Fruit fly (Drosophila melanogaster) whole organism, prepupa: ENCODE results near the gene M1BP.

ENCODE experiments used
- Blimp-1 ChIP-seq: fragments of 200-800 bp; sonication (Bioruptor generic); optimal IDR thresholded peaks from 3 replicates; lab custom pipeline; 2017; ENCODE audit warnings: missing biosample characterization, missing genetic modification characterization, mild to moderate bottlenecking, moderate library complexity, missing genetic modification reagents
- CG10631 ChIP-seq: fragments of 200-800 bp; sonication (Bioruptor generic); optimal IDR thresholded peaks from 2 replicates; lab custom pipeline; 2016; ENCODE audit warnings: missing biosample characterization, missing genetic modification characterization
- CG11294 ChIP-seq: fragments of 200-800 bp; sonication (Bioruptor generic); IDR thresholded peaks from 2 replicates; pipeline ENCODE4 v1.3.6; 2022; ENCODE audit warnings: missing biosample characterization, missing genetic modification characterization
- CG11902 ChIP-seq: fragments of 200-800 bp; sonication (Bioruptor generic); optimal IDR thresholded peaks from 3 replicates; lab custom pipeline; 2016; ENCODE audit warnings: missing biosample characterization, missing genetic modification characterization
- CG15336 ChIP-seq: fragments of 200-800 bp; sonication (Bioruptor generic); IDR thresholded peaks from 2 replicates; pipeline ENCODE4 v1.3.6; 2022; ENCODE audit warnings: missing biosample characterization, missing genetic modification characterization
- Eip75B ChIP-seq: fragments of 200-800 bp; sonication (Bioruptor generic); optimal IDR thresholded peaks from 3 replicates; lab custom pipeline; 2016; ENCODE audit warnings: missing biosample characterization, missing genetic modification characterization
- Eip93F ChIP-seq: fragments of 200-800 bp; sonication (Bioruptor generic); optimal IDR thresholded peaks from 2 replicates; lab custom pipeline; 2016; ENCODE audit warnings: missing biosample characterization, mild to moderate bottlenecking, missing genetic modification characterization
- Ets96B ChIP-seq: fragments of 200-800 bp; optimal IDR thresholded peaks from 2 replicates; lab custom pipeline; 2019; ENCODE audit warnings: missing biosample characterization, mild to moderate bottlenecking, missing genetic modification characterization, moderate library complexity
- Gug ChIP-seq: fragments of 200-800 bp; sonication (Bioruptor generic); IDR thresholded peaks from 2 replicates; pipeline ENCODE4 v1.3.6; 2022; ENCODE audit warnings: missing biosample characterization, missing genetic modification characterization
- Hr39 ChIP-seq: fragments of 200-800 bp; sonication (Bioruptor generic); optimal IDR thresholded peaks from 2 replicates; lab custom pipeline; 2016; ENCODE audit warnings: missing biosample characterization, missing genetic modification characterization
- Lpt ChIP-seq: fragments of 200-800 bp; sonication (Bioruptor generic); optimal IDR thresholded peaks from 3 replicates; lab custom pipeline; 2016; ENCODE audit warnings: missing biosample characterization, missing genetic modification characterization
- Smox ChIP-seq: fragments of 200-800 bp; sonication (Bioruptor generic); optimal IDR thresholded peaks from 3 replicates; lab custom pipeline; 2016; ENCODE audit warnings: missing biosample characterization, missing genetic modification characterization
- dac ChIP-seq: fragments of 200-800 bp; sonication (Bioruptor generic); optimal IDR thresholded peaks from 2 replicates; lab custom pipeline; 2017; ENCODE audit warnings: missing biosample characterization, mild to moderate bottlenecking, missing genetic modification characterization
- fd59A ChIP-seq: fragments of 200-800 bp; sonication (Bioruptor generic); optimal IDR thresholded peaks from 2 replicates; lab custom pipeline; 2017; ENCODE audit warnings: missing biosample characterization, mild to moderate bottlenecking, missing genetic modification characterization, missing genetic modification reagents
- fkh ChIP-seq: fragments of 200-800 bp; sonication (Bioruptor generic); optimal IDR thresholded peaks from 3 replicates; lab custom pipeline; 2017; ENCODE audit warnings: missing biosample characterization, mild to moderate bottlenecking, missing genetic modification characterization, moderate library complexity
- lz ChIP-seq: fragments of 200-800 bp; sonication (Bioruptor generic); optimal IDR thresholded peaks from 3 replicates; lab custom pipeline; 2016; ENCODE audit warnings: missing biosample characterization, missing genetic modification characterization
- net ChIP-seq: fragments of 200-800 bp; sonication (Bioruptor generic); optimal IDR thresholded peaks from 3 replicates; lab custom pipeline; 2016; ENCODE audit warnings: missing biosample characterization, missing genetic modification characterization
- pdm3 ChIP-seq: fragments of 200-800 bp; sonication (Bioruptor generic); optimal IDR thresholded peaks from 3 replicates; lab custom pipeline; 2016; ENCODE audit warnings: missing biosample characterization, missing genetic modification characterization
- salr ChIP-seq, 2 experiments: fragments of 200-800 bp; sonication (Bioruptor generic); optimal IDR thresholded peaks; 3 replicates each; lab custom pipeline; 2016 to 2018; ENCODE audit warnings: missing biosample characterization in 2 of 2, missing genetic modification characterization in 2 of 2, mild to moderate bottlenecking in 1 of 2
- spab ChIP-seq: fragments of 200-800 bp; sonication (Bioruptor generic); optimal IDR thresholded peaks from 2 replicates; lab custom pipeline; 2017; ENCODE audit warnings: missing biosample characterization, mild to moderate bottlenecking, missing genetic modification characterization, missing genetic modification reagents

The M1BP gene

dm6 chr3R:8680611-8681010 lies 50.9 kb downstream of the M1BP start:
- no peak for TF ChIP-seq Smox (GFP tag; lab: Kevin White, UChicago)
- TF ChIP-seq fkh (GFP tag; lab: Kevin White, UChicago): no peak
- no peak for TF ChIP-seq lz (GFP tag; lab: Kevin White, UChicago)
- no peak for TF ChIP-seq spab
- no peak for TF ChIP-seq CG15336 (GFP tag; lab: Robert Waterston, UW)
- TF ChIP-seq Gug (GFP tag; lab: Robert Waterston, UW): no peak
- TF ChIP-seq salr (GFP tag; optimal IDR thresholded peaks at IDR 0.05; lab: Kevin White, UChicago): no peak
- TF ChIP-seq Lpt (GFP tag; lab: Kevin White, UChicago): no peak
- TF ChIP-seq net (GFP tag; lab: Kevin White, UChicago): no peak

- TF ChIP-seq CG11294 (GFP tag; lab: Robert Waterston, UW): no peak
- TF ChIP-seq Ets96B (tag; lab: Kevin White, UChicago): no peak
- no peak for TF ChIP-seq Eip75B
- TF ChIP-seq Eip93F (GFP tag; lab: Kevin White, UChicago): no peak
- no peak for TF ChIP-seq fd59A (GFP tag; lab: Kevin White, UChicago)
- TF ChIP-seq Hr39 (GFP tag; lab: Kevin White, UChicago): no peak
- no peak for TF ChIP-seq pdm3 (GFP tag; lab: Kevin White, UChicago)
- TF ChIP-seq Blimp-1 (GFP tag; lab: Kevin White, UChicago): no peak
- no peak for TF ChIP-seq dac (GFP tag; lab: Kevin White, UChicago)
- no peak for TF ChIP-seq CG11902 (GFP tag; lab: Kevin White, UChicago)
- TF ChIP-seq CG10631: no peak
- TF ChIP-seq salr (GFP tag; optimal IDR thresholded peaks at IDR 0.05; lab: Kevin White, UChicago): no peak
These were observed 51.6 kb downstream of the M1BP start, which contains the start of gene CG33325 for dm6 chr3R:8679934-8680333. Gene CG33325 (minus strand): TSS chr3R:8680034.
